Fruit fly (Drosophila melanogaster) whole organism, embryonic: Measurements from ENCODE around the gene TTLL1A.

Experiments used
- Awh ChIP-seq: fragments of 200-800 bp; sonication (Bioruptor generic); IDR thresholded peaks from 2 replicates; pipeline ENCODE4, ENCODE4 v1.3.6; 2022; ENCODE audit warnings: missing biosample characterization, missing genetic modification characterization
- CG10366 ChIP-seq: fragments of 200-800 bp; sonication (Bioruptor generic); IDR thresholded peaks from 2 replicates; pipeline ENCODE4 v1.3.6; 2022; ENCODE audit warnings: missing biosample characterization, missing genetic modification characterization
- CG10431 ChIP-seq: fragments of 200-800 bp; sonication (Bioruptor generic); optimal IDR thresholded peaks from 3 replicates; lab custom pipeline; 2018; ENCODE audit warnings: missing biosample characterization, mild to moderate bottlenecking, missing genetic modification characterization
- CG11247 ChIP-seq: fragments of 200-800 bp; sonication (Bioruptor generic); IDR thresholded peaks from 2 replicates; pipeline ENCODE4 v1.3.6; 2022; ENCODE audit warnings: missing biosample characterization, missing genetic modification characterization
- CG12391 ChIP-seq: fragments of 200-800 bp; sonication (Bioruptor generic); optimal IDR thresholded peaks from 3 replicates; lab custom pipeline; 2018; ENCODE audit warnings: missing biosample characterization, mild to moderate bottlenecking, missing genetic modification characterization, moderate library complexity
- CG12769 ChIP-seq: fragments of 200-800 bp; sonication (Bioruptor generic); optimal IDR thresholded peaks from 2 replicates; lab custom pipeline; 2019; ENCODE audit warnings: missing biosample characterization, mild to moderate bottlenecking, missing genetic modification characterization, moderate library complexity
- CG17359 ChIP-seq: fragments of 200-800 bp; sonication (Bioruptor generic); optimal IDR thresholded peaks from 3 replicates; lab custom pipeline; 2018; ENCODE audit warnings: missing biosample characterization, mild to moderate bottlenecking, missing genetic modification characterization, moderate library complexity
- CG17802 ChIP-seq: fragments of 200-800 bp; sonication (Bioruptor generic); optimal IDR thresholded peaks from 2 replicates; lab custom pipeline; 2018; ENCODE audit warnings: missing biosample characterization, mild to moderate bottlenecking, missing genetic modification characterization, moderate library complexity
- CG30403 ChIP-seq: fragments of 200-800 bp; sonication (Bioruptor generic); optimal IDR thresholded peaks from 3 replicates; lab custom pipeline; 2016; ENCODE audit warnings: missing biosample characterization, missing genetic modification characterization
- CG33557 ChIP-seq: fragments of 200-800 bp; sonication (Bioruptor generic); optimal IDR thresholded peaks from 2 replicates; lab custom pipeline; 2019; ENCODE audit warnings: missing biosample characterization, mild to moderate bottlenecking, missing genetic modification characterization, moderate library complexity
- CG7372 ChIP-seq: fragments of 200-800 bp; sonication (Bioruptor generic); IDR thresholded peaks from 2 replicates; pipeline ENCODE4 v1.3.6; 2022; ENCODE audit warnings: missing biosample characterization, missing genetic modification characterization
- CG7987 ChIP-seq: fragments of 200-800 bp; sonication (Bioruptor generic); optimal IDR thresholded peaks from 2 replicates; lab custom pipeline; 2018; ENCODE audit warnings: missing biosample characterization, mild to moderate bottlenecking, missing genetic modification characterization, moderate library complexity
- CTCF ChIP-seq: fragments of 200-800 bp; sonication (Bioruptor generic); optimal IDR thresholded peaks from 2 replicates; lab custom pipeline; 2017; ENCODE audit warnings: missing biosample characterization, mild to moderate bottlenecking, missing genetic modification characterization, moderate library complexity
- CrebB ChIP-seq: fragments of 200-800 bp; sonication (Bioruptor generic); optimal IDR thresholded peaks from 3 replicates; lab custom pipeline; 2018; ENCODE audit warnings: missing biosample characterization, mild to moderate bottlenecking, missing genetic modification characterization
- Deaf1 ChIP-seq: fragments of 200-800 bp; optimal IDR thresholded peaks from 3 replicates; lab custom pipeline; 2019; ENCODE audit warnings: missing biosample characterization, mild to moderate bottlenecking, missing genetic modification characterization, moderate library complexity
- Dip2 ChIP-seq: fragments of 200-800 bp; sonication (Bioruptor generic); IDR thresholded peaks from 2 replicates; pipeline ENCODE4 v1.3.6; 2022; ENCODE audit warnings: missing biosample characterization, missing genetic modification characterization
- Doc3 ChIP-seq: fragments of 200-800 bp; sonication (Bioruptor generic); IDR thresholded peaks from 3 replicates; pipeline ENCODE4 v1.3.6; 2022; ENCODE audit warnings: missing biosample characterization, missing genetic modification characterization; ENCODE audit not compliant: partially characterized antibody
- Hmx ChIP-seq: fragments of 200-800 bp; sonication (Bioruptor generic); optimal IDR thresholded peaks from 2 replicates; lab custom pipeline; 2016; ENCODE audit warnings: missing biosample characterization, missing genetic modification characterization
- Hr78 ChIP-seq, 2 experiments: fragments of 200-800 bp in 1 of 2; fragments of >200 bp in 1 of 2; sonication (Bioruptor generic) in 1 of 2; optimal IDR thresholded peaks; 2 replicates each; lab custom pipeline; 2017 to 2019; ENCODE audit warnings: missing biosample characterization in 2 of 2, missing genetic modification characterization in 2 of 2, mild to moderate bottlenecking in 1 of 2, moderate library complexity in 1 of 2
- Jarid2 ChIP-seq: fragments of 200-800 bp; sonication (Bioruptor generic); optimal IDR thresholded peaks from 3 replicates; lab custom pipeline; 2017; ENCODE audit warnings: mild to moderate bottlenecking, missing biosample characterization, missing genetic modification reagents, missing genetic modification characterization
- Mad ChIP-seq: fragments of 200-800 bp; sonication (Bioruptor generic); optimal IDR thresholded peaks from 2 replicates; lab custom pipeline; 2016; ENCODE audit warnings: missing biosample characterization, missing genetic modification characterization
- Med ChIP-seq: fragments of 200-800 bp; sonication (Bioruptor generic); peaks from one replicate; lab custom pipeline; 2016; ENCODE audit warnings: missing biosample characterization, missing genetic modification characterization, mild to moderate bottlenecking, inconsistent platforms, moderate library complexity
- Meics ChIP-seq: fragments of 200-800 bp; sonication (Bioruptor generic); optimal IDR thresholded peaks from 2 replicates; lab custom pipeline; 2017; ENCODE audit warnings: missing biosample characterization, mild to moderate bottlenecking, missing genetic modification characterization
- Oli ChIP-seq: fragments of 200-800 bp; sonication (Bioruptor generic); optimal IDR thresholded peaks from 2 replicates; lab custom pipeline; 2018; ENCODE audit warnings: missing biosample characterization, mild to moderate bottlenecking, missing genetic modification characterization, moderate library complexity
- PHDP ChIP-seq: fragments of 200-800 bp; sonication (Bioruptor generic); optimal IDR thresholded peaks from 3 replicates; lab custom pipeline; 2018; ENCODE audit warnings: missing biosample characterization, mild to moderate bottlenecking, missing genetic modification characterization, moderate library complexity
- Pdp1 ChIP-seq, 2 experiments: fragments of 200-800 bp; sonication (Bioruptor generic); optimal IDR thresholded peaks; 3 replicates each; lab custom pipeline; 2016; ENCODE audit warnings: missing biosample characterization in 2 of 2, missing genetic modification characterization in 2 of 2, mild to moderate bottlenecking in 1 of 2, moderate library complexity in 1 of 2
- Sin3A ChIP-seq: fragments of >200 bp; optimal IDR thresholded peaks from 2 replicates; lab custom pipeline; 2018
- ara ChIP-seq: fragments of 200-800 bp; sonication (Bioruptor generic); IDR thresholded peaks from 2 replicates; pipeline ENCODE4 v1.3.6; 2022; ENCODE audit warnings: missing biosample characterization, missing genetic modification characterization
- bbx ChIP-seq: fragments of 200-800 bp; sonication (Bioruptor generic); IDR thresholded peaks from 2 replicates; pipeline ENCODE4 v1.3.6; 2022; ENCODE audit warnings: missing biosample characterization, missing genetic modification characterization; ENCODE audit not compliant: partially characterized antibody
- bigmax ChIP-seq: fragments of 200-800 bp; sonication (Bioruptor generic); optimal IDR thresholded peaks from 2 replicates; lab custom pipeline; 2018; ENCODE audit warnings: missing biosample characterization, mild to moderate bottlenecking, missing genetic modification characterization
- bsh ChIP-seq, 2 experiments: fragments of 200-800 bp; sonication (Bioruptor generic); optimal IDR thresholded peaks; 2 replicates each; lab custom pipeline; 2017 to 2018; ENCODE audit warnings: mild to moderate bottlenecking in 2 of 2, missing biosample characterization in 2 of 2, missing genetic modification characterization in 2 of 2, moderate library complexity in 1 of 2
- btn ChIP-seq: fragments of 200-800 bp; sonication (Bioruptor generic); optimal IDR thresholded peaks from 2 replicates; lab custom pipeline; 2016; ENCODE audit warnings: missing biosample characterization, missing genetic modification characterization
- dmrt11E ChIP-seq: fragments of 200-800 bp; sonication (Bioruptor generic); optimal IDR thresholded peaks from 3 replicates; lab custom pipeline; 2018; ENCODE audit warnings: missing biosample characterization, mild to moderate bottlenecking, missing genetic modification characterization, moderate library complexity
- dmrt99B ChIP-seq: fragments of 200-800 bp; sonication (Bioruptor generic); optimal IDR thresholded peaks from 2 replicates; lab custom pipeline; 2018; ENCODE audit warnings: missing biosample characterization, mild to moderate bottlenecking, missing genetic modification characterization, moderate library complexity
- emc ChIP-seq: fragments of 200-800 bp; sonication (Bioruptor generic); optimal IDR thresholded peaks from 2 replicates; lab custom pipeline; 2016; ENCODE audit warnings: missing biosample characterization, missing genetic modification characterization
- esg ChIP-seq: fragments of 200-800 bp; sonication (Bioruptor generic); conservative IDR thresholded peaks from 2 replicates; pipeline ENCODE4 v1.3.6; 2022; ENCODE audit warnings: missing biosample characterization, missing genetic modification characterization
- fd3F ChIP-seq: fragments of 200-800 bp; sonication (Bioruptor generic); optimal IDR thresholded peaks from 2 replicates; lab custom pipeline; 2018; ENCODE audit warnings: missing biosample characterization, mild to moderate bottlenecking, missing genetic modification characterization, moderate library complexity
- ham ChIP-seq: fragments of 200-800 bp; sonication (Bioruptor generic); IDR thresholded peaks from 2 replicates; pipeline ENCODE4 v1.3.6; 2022; ENCODE audit warnings: missing biosample characterization, missing genetic modification characterization
- insv ChIP-seq, 2 experiments: fragments of 200-800 bp; sonication (Bioruptor generic); optimal IDR thresholded peaks; 3 replicates each; lab custom pipeline; 2016 to 2018; ENCODE audit warnings: missing biosample characterization in 2 of 2, missing genetic modification characterization in 2 of 2
- jumu ChIP-seq: fragments of 200-800 bp; sonication (Bioruptor generic); optimal IDR thresholded peaks from 3 replicates; lab custom pipeline; 2016; ENCODE audit warnings: missing biosample characterization, missing genetic modification characterization
- kni ChIP-seq: fragments of 200-800 bp; sonication (Bioruptor generic); optimal IDR thresholded peaks from 3 replicates; lab custom pipeline; 2017; ENCODE audit warnings: mild to moderate bottlenecking, missing biosample characterization, missing genetic modification reagents, missing genetic modification characterization
- luna ChIP-seq: fragments of 200-800 bp; sonication (Bioruptor generic); optimal IDR thresholded peaks from 2 replicates; lab custom pipeline; 2016; ENCODE audit warnings: missing biosample characterization, missing genetic modification characterization
- mam ChIP-seq: fragments of 200-800 bp; sonication (Bioruptor generic); optimal IDR thresholded peaks from 3 replicates; lab custom pipeline; 2016; ENCODE audit warnings: missing biosample characterization, missing genetic modification characterization
- seq ChIP-seq: fragments of 200-800 bp; sonication (Bioruptor generic); IDR thresholded peaks from 2 replicates; pipeline ENCODE4 v1.3.6; 2022; ENCODE audit warnings: missing biosample characterization, missing genetic modification characterization
- tio ChIP-seq: fragments of 200-800 bp; sonication (Bioruptor generic); optimal IDR thresholded peaks from 2 replicates; lab custom pipeline; 2017; ENCODE audit warnings: missing biosample characterization, missing genetic modification characterization, inconsistent platforms
- tna ChIP-seq: fragments of 200-800 bp; sonication (Bioruptor generic); IDR thresholded peaks from 2 replicates; pipeline ENCODE4 v1.3.6; 2022; ENCODE audit warnings: missing biosample characterization, missing genetic modification characterization; ENCODE audit not compliant: partially characterized antibody
- trem ChIP-seq: fragments of 200-800 bp; optimal IDR thresholded peaks from 3 replicates; lab custom pipeline; 2019; ENCODE audit warnings: missing biosample characterization, mild to moderate bottlenecking, missing genetic modification characterization, moderate library complexity
- vfl ChIP-seq: fragments of 200-800 bp; sonication (Bioruptor generic); optimal IDR thresholded peaks from 2 replicates; lab custom pipeline; 2016; ENCODE audit warnings: missing biosample characterization, missing genetic modification characterization
- zen2 ChIP-seq: fragments of 200-800 bp; sonication (Bioruptor generic); IDR thresholded peaks from 3 replicates; pipeline ENCODE4 v1.3.6; 2022; ENCODE audit warnings: missing biosample characterization, missing genetic modification characterization; ENCODE audit not compliant: partially characterized antibody
- zf30C ChIP-seq: fragments of 200-800 bp; sonication (Bioruptor generic); optimal IDR thresholded peaks from 3 replicates; lab custom pipeline; 2018; ENCODE audit warnings: missing biosample characterization, mild to moderate bottlenecking, missing genetic modification characterization

Gene TTLL1A

dm6 chrX:17229475-17230169 lies 27.2 kb upstream of the TTLL1A start (continued):
- TF ChIP-seq PHDP, result peak; percentile 9
- TF ChIP-seq kni (GFP tag; lab: Kevin White, UChicago), result peak; percentile 72
- TF ChIP-seq dmrt11E (tag; lab: Kevin White, UChicago), result peak; percentile 54
- TF ChIP-seq CG17359, result no peak
- no peak for TF ChIP-seq Hmx
- TF ChIP-seq Mad, result peak; percentile 29
- no peak for TF ChIP-seq tna (GFP tag; lab: Robert Waterston, UW)
- TF ChIP-seq bsh (GFP tag; optimal IDR thresholded peaks at IDR 0.05; lab: Kevin White, UChicago), result peak in 1 of 2 experiments; percentile 35
- no peak for TF ChIP-seq Meics (GFP tag; lab: Kevin White, UChicago)
- peak; percentile 10 for TF ChIP-seq Oli
- TF ChIP-seq ham (GFP tag; lab: Robert Waterston, UW), result no peak
- TF ChIP-seq Sin3A, result no peak
- no peak for TF ChIP-seq luna
- no peak for TF ChIP-seq fd3F (GFP tag; lab: Kevin White, UChicago)
- no peak for TF ChIP-seq insv (GFP tag; optimal IDR thresholded peaks at IDR 0.05; lab: Kevin White, UChicago)
- no peak for TF ChIP-seq CrebB (tag; lab: Kevin White, UChicago)
- TF ChIP-seq CG10431 (GFP tag; lab: Kevin White, UChicago), result no peak
- no peak for TF ChIP-seq emc (GFP tag; lab: Kevin White, UChicago)
- no peak for TF ChIP-seq zen2
- TF ChIP-seq esg (GFP tag; lab: Robert Waterston, UW), result no peak
- no peak for TF ChIP-seq seq
- peak in 1 of 2 experiments; percentile 49 for TF ChIP-seq Hr78 (GFP tag; optimal IDR thresholded peaks at IDR 0.05; lab: Kevin White, UChicago)
- no peak for TF ChIP-seq CG17802 (tag; lab: Kevin White, UChicago)
- TF ChIP-seq bigmax (GFP tag; lab: Kevin White, UChicago), result no peak
- TF ChIP-seq CG7372 (GFP tag; lab: Robert Waterston, UW), result no peak
- TF ChIP-seq zf30C, result peak; percentile 16
- no peak for TF ChIP-seq Deaf1 (tag; lab: Kevin White, UChicago)
- peak; percentile 30 for TF ChIP-seq CG30403 (GFP tag; lab: Kevin White, UChicago)
- TF ChIP-seq CG7987 (GFP tag; lab: Kevin White, UChicago), result no peak
- peak; percentile 25 for TF ChIP-seq CG12769 (tag; lab: Kevin White, UChicago)
- peak; percentile 53; the same call in 1 of the 2 replicates for TF ChIP-seq Awh (GFP tag; lab: Robert Waterston, UW)
- no peak for TF ChIP-seq ara
- TF ChIP-seq jumu (GFP tag; lab: Kevin White, UChicago), result peak; percentile 38
- TF ChIP-seq CG33557 (GFP tag; lab: Kevin White, UChicago), result no peak
- TF ChIP-seq mam (GFP tag; lab: Kevin White, UChicago), result peak; percentile 12
- no peak for TF ChIP-seq btn
- TF ChIP-seq dmrt99B (tag; lab: Kevin White, UChicago), result no peak
- TF ChIP-seq CG12391, result peak; percentile 32
- peak; percentile 84 for TF ChIP-seq Med (GFP tag; lab: Kevin White, UChicago)
- TF ChIP-seq Jarid2 (GFP tag; lab: Kevin White, UChicago), result no peak
- TF ChIP-seq trem (tag; lab: Kevin White, UChicago), result no peak
- peak; percentile 80 for TF ChIP-seq Dip2 (GFP tag; lab: Robert Waterston, UW)
- no peak for TF ChIP-seq Doc3 (GFP tag; lab: Robert Waterston, UW)
- peak; percentile 0 for TF ChIP-seq vfl (GFP tag; lab: Kevin White, UChicago)
- TF ChIP-seq Pdp1 (GFP tag; optimal IDR thresholded peaks at IDR 0.05; lab: Kevin White, UChicago), result peak; percentile 18 to 53
- no peak for TF ChIP-seq CG10366 (GFP tag; lab: Robert Waterston, UW)
- peak; percentile 90 for TF ChIP-seq CTCF (GFP tag; lab: Kevin White, UChicago)
- no peak for TF ChIP-seq tio (GFP tag; lab: Kevin White, UChicago)
- TF ChIP-seq CG11247 (GFP tag; lab: Robert Waterston, UW), result peak; percentile 64
- no peak for TF ChIP-seq bbx (GFP tag; lab: Robert Waterston, UW)
